Fruit fly (Drosophila melanogaster): Measurements from ENCODE around the gene CG42367.
A peak's percentile ranks its signal among the peaks of the same experiment; 100 is the strongest.

CG42367 gene

DNA sequence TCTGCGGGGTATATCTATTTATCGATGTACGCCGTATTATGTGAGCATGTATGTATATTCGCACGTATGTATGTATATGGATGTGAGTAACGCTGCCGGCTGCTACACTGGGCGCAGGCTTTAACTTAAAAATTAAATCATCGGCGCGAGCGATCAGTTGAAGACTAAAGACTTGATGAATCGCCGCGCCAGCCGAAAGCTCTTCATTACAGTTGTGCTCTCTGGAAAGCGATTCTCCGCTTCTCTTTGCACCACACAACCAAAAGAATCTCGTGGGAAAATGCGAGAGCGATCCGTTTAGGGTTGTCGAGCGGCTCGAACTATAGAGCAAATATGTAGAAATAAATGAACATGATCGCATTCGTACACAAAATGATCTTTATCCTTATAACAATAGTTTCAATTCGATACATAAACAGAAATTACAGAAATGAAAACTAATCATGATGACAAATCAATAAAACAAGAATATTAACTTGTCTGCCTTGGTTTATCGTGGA lies 21.9 kb upstream of the CG42367 start, which contains the start of gene CG13124 (continued):
- TF ChIP-seq cato (GFP tag; optimal IDR thresholded peaks at IDR 0.05; ENCODE audit: borderline replicate concordance) (no peak), gce (GFP tag; IDR thresholded peaks at IDR 0.05) (no peak), CG17568 (GFP tag; optimal IDR thresholded peaks at IDR 0.05) (peak; percentile 50), CG3847 (GFP tag; IDR thresholded peaks at IDR 0.05) (0 out of 2 replicates have a peak, but pooled peaks have one; percentile 7), Camta (GFP tag; optimal IDR thresholded peaks at IDR 0.05) (no peak), CG31224 (GFP tag; IDR thresholded peaks at IDR 0.05) (no peak), CG7372 (GFP tag; IDR thresholded peaks at IDR 0.05) (0 out of 2 replicates have a peak, but pooled peaks have one; percentile 26), Jarid2 (GFP tag; optimal IDR thresholded peaks at IDR 0.05) (peak; percentile 10), pan (optimal IDR thresholded peaks at IDR 0.05) (no peak), pan (GFP tag; optimal IDR thresholded peaks at IDR 0.05 in 1 of 2, IDR thresholded peaks at IDR 0.05 in 1 of 2) (peak in 1 of 2 experiments; percentile 21), chinmo (GFP tag; IDR thresholded peaks at IDR 0.05; ENCODE audit: partially characterized antibody) (peak; percentile 80; the same call in 1 of the 4 replicates), CG42726 (GFP tag; IDR thresholded peaks at IDR 0.05; ENCODE audit: partially characterized antibody) (no peak), sug (tag; optimal IDR thresholded peaks at IDR 0.05) (no peak), unc-4 (GFP tag; IDR thresholded peaks at IDR 0.05; ENCODE audit: partially characterized antibody) (0 out of 2 replicates have a peak, but pooled peaks have one; percentile 29), Meics (GFP tag; optimal IDR thresholded peaks at IDR 0.05) (peak; percentile 54), sens-2 (GFP tag; IDR thresholded peaks at IDR 0.05) (0 out of 2 replicates have a peak, but pooled peaks have one; percentile 10), CG10543 (GFP tag; optimal IDR thresholded peaks at IDR 0.05) (peak; percentile 61), CG8089 (GFP tag; optimal IDR thresholded peaks at IDR 0.05) (no peak), Fer1 (GFP tag; optimal IDR thresholded peaks at IDR 0.05) (peak; percentile 39), bsh (GFP tag; optimal IDR thresholded peaks at IDR 0.05) (no peak), CG18619 (GFP tag; optimal IDR thresholded peaks at IDR 0.05) (no peak), CG8290 (GFP tag; optimal IDR thresholded peaks at IDR 0.05) (no peak), CG8290 (tag; optimal IDR thresholded peaks at IDR 0.05) (peak in 1 of 2 experiments; percentile 46), CG12299 (tag; optimal IDR thresholded peaks at IDR 0.05) (peak; percentile 8), D (optimal IDR thresholded peaks at IDR 0.05) (no peak), D (GFP tag; optimal IDR thresholded peaks at IDR 0.05) (no peak), CG10147 (GFP tag; optimal IDR thresholded peaks at IDR 0.05) (no peak), Hey (tag; optimal IDR thresholded peaks at IDR 0.05) (no peak), Pdp1 (GFP tag; optimal IDR thresholded peaks at IDR 0.05) (peak in 1 of 2 experiments; percentile 60), ttk (GFP tag; IDR thresholded peaks at IDR 0.05) (no peak), Dip3 (GFP tag; optimal IDR thresholded peaks at IDR 0.05) (no peak), fd96Cb (tag; optimal IDR thresholded peaks at IDR 0.05) (no peak), pfk (GFP tag; optimal IDR thresholded peaks at IDR 0.05) (no peak), E2f1 (GFP tag; IDR thresholded peaks at IDR 0.05) (no peak), Sry-δ (GFP tag; optimal IDR thresholded peaks at IDR 0.05) (no peak), mam (GFP tag; optimal IDR thresholded peaks at IDR 0.05) (peak; percentile 8), CG1602 (GFP tag; optimal IDR thresholded peaks at IDR 0.05) (no peak), fd3F (GFP tag; optimal IDR thresholded peaks at IDR 0.05) (no peak), kah (GFP tag; optimal IDR thresholded peaks at IDR 0.05) (no peak), rib (GFP tag; IDR thresholded peaks at IDR 0.05) (peak; percentile 56; the same call in 1 of the 2 replicates), CG3726 (GFP tag; IDR thresholded peaks at IDR 0.05) (no peak), H15 (GFP tag; IDR thresholded peaks at IDR 0.05) (no peak), CG6689 (GFP tag; IDR thresholded peaks at IDR 0.05) (no peak), kay (GFP tag; optimal IDR thresholded peaks at IDR 0.05) (peak; percentile 43), bowl (GFP tag; IDR thresholded peaks at IDR 0.05) (no peak), Xrp1 (GFP tag; IDR thresholded peaks at IDR 0.05) (peak; percentile 38; the same call in 1 of the 2 replicates), CG10267 (tag; optimal IDR thresholded peaks at IDR 0.05) (peak; percentile 0), MESR4 (GFP tag; optimal IDR thresholded peaks at IDR 0.05) (peak; percentile 5), ken (GFP tag; IDR thresholded peaks at IDR 0.05) (no peak), CG2875 (GFP tag; optimal IDR thresholded peaks at IDR 0.05) (no peak), CG3281 (GFP tag; optimal IDR thresholded peaks at IDR 0.05) (peak; percentile 13)

All from whole organism, embryonic.